Worm (Caenorhabditis elegans) whole organism, early embryonic: ENCODE measurements around the gene chhy-1.

ENCODE experiments used
- F13C5.2 ChIP-seq: sonication (generic microtip); optimal IDR thresholded peaks from 2 replicates; lab custom pipeline; 2017; ENCODE audit warnings: mild to moderate bottlenecking, missing genetic modification characterization, inconsistent platforms, missing compliant biosample characterization
- aly-1 ChIP-seq: sonication (generic microtip); optimal IDR thresholded peaks from 2 replicates; lab custom pipeline; 2016; ENCODE audit warnings: missing genetic modification characterization, missing compliant biosample characterization
- ama-1 ChIP-seq: fragments of 150-350 bp; optimal IDR thresholded peaks from 2 replicates; lab custom pipeline; 2014
- flt-1 ChIP-seq: fragments of 200-800 bp; sonication (Bioruptor generic); IDR thresholded peaks from 2 replicates; pipeline ENCODE4 v1.3.6; 2022; ENCODE audit warnings: missing genetic modification characterization, missing compliant biosample characterization
- hmg-4 ChIP-seq: fragments of 200-800 bp; sonication (Bioruptor generic); optimal IDR thresholded peaks from 2 replicates; lab custom pipeline; 2018; ENCODE audit warnings: mild to moderate bottlenecking, missing genetic modification characterization, missing compliant biosample characterization
- pes-1 ChIP-seq: fragments of 200-800 bp; sonication (Bioruptor generic); IDR thresholded peaks from 2 replicates; pipeline ENCODE4 v1.3.6; 2022; ENCODE audit warnings: missing genetic modification reagents, missing genetic modification characterization, missing compliant biosample characterization
- scrt-1 ChIP-seq: fragments of 200-800 bp; sonication (Bioruptor generic); IDR thresholded peaks from 2 replicates; pipeline ENCODE4 v1.3.6; 2022; ENCODE audit warnings: missing genetic modification characterization, missing compliant biosample characterization
- sea-1 ChIP-seq: fragments of 200-800 bp; sonication (Bioruptor generic); conservative IDR thresholded peaks from 2 replicates; pipeline ENCODE4 v1.3.6; 2022; ENCODE audit warnings: missing genetic modification characterization, missing compliant biosample characterization
- tra-4 ChIP-seq: sonication (generic microtip); optimal IDR thresholded peaks from 2 replicates; lab custom pipeline; 2017; ENCODE audit warnings: missing genetic modification characterization, missing compliant biosample characterization

DNA sequence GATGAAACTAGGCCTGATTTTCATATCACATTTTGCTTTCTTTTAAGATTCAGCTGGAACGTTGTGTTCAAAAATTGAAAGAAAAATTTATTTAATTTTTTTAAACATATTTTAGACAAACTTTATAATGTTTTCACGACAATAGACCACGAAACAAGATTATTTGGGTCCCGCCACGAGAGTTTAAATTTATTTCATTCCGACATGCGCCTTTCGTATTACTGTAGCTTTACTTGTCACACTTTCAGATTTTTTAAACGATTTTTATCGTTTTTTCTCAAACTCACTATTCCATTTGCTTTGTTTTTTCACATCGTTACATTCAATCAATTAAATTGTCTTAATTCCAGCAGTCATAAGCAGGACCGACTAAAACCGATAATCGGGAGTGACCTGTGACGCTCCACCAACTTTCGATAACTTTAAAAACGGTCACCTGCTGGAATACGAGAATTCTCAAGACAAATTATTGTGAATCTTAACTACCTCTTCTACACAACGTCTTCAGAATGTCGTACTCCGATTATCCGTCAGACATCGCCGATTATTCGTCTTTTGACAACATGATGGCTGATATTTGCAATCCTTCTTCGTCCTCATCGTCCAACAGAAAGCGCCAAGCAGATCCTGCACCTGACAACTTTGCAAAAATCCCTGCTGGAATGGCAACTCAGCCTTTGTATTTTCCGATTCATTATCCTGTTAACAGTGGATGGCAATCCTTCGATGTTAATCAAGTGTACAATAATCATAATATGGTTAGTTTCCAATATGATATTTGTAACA, 23.4 kb downstream of the chhy-1 start, which contains the start of gene aptf-3:
- TF ChIP-seq pes-1 (GFP tag; lab: Robert Waterston, UW) = no peak
- TF ChIP-seq scrt-1 (GFP tag; lab: Robert Waterston, UW) = no peak
- TF ChIP-seq ama-1 (lab: Kevin White, UChicago) = no peak
- TF ChIP-seq F13C5.2 (tag; lab: Kevin White, UChicago) = no peak
- no peak for TF ChIP-seq flt-1 (GFP tag; lab: Robert Waterston, UW)
- TF ChIP-seq tra-4 (tag; lab: Kevin White, UChicago) = no peak
- TF ChIP-seq hmg-4 (GFP tag; lab: Kevin White, UChicago) = no peak
- TF ChIP-seq aly-1 = no peak
- TF ChIP-seq sea-1 (GFP tag; lab: Robert Waterston, UW) = no peak
